Fruit fly (Drosophila melanogaster) whole organism, prepupa: Measurements from ENCODE around the gene CG42828.

Experiments used
- Blimp-1 ChIP-seq: fragments of 200-800 bp; sonication (Bioruptor generic); optimal IDR thresholded peaks from 3 replicates; lab custom pipeline; 2017; ENCODE audit warnings: missing biosample characterization, missing genetic modification characterization, mild to moderate bottlenecking, moderate library complexity, missing genetic modification reagents
- CG10631 ChIP-seq: fragments of 200-800 bp; sonication (Bioruptor generic); optimal IDR thresholded peaks from 2 replicates; lab custom pipeline; 2016; ENCODE audit warnings: missing biosample characterization, missing genetic modification characterization
- CG11762 ChIP-seq: fragments of 200-800 bp; sonication (Bioruptor generic); optimal IDR thresholded peaks from 3 replicates; lab custom pipeline; 2016; ENCODE audit warnings: missing biosample characterization, missing genetic modification characterization; ENCODE audit not compliant: insufficient read depth
- CG11902 ChIP-seq: fragments of 200-800 bp; sonication (Bioruptor generic); optimal IDR thresholded peaks from 3 replicates; lab custom pipeline; 2016; ENCODE audit warnings: missing biosample characterization, missing genetic modification characterization
- CG15336 ChIP-seq: fragments of 200-800 bp; sonication (Bioruptor generic); IDR thresholded peaks from 2 replicates; pipeline ENCODE4 v1.3.6; 2022; ENCODE audit warnings: missing biosample characterization, missing genetic modification characterization
- CG1621 ChIP-seq: fragments of 200-800 bp; sonication (Bioruptor generic); optimal IDR thresholded peaks from 3 replicates; lab custom pipeline; 2018; ENCODE audit warnings: missing biosample characterization, mild to moderate bottlenecking, missing genetic modification characterization
- CG16779 ChIP-seq: fragments of 200-800 bp; sonication (Bioruptor generic); optimal IDR thresholded peaks from 3 replicates; lab custom pipeline; 2017; ENCODE audit warnings: missing biosample characterization, mild to moderate bottlenecking, missing genetic modification characterization
- CG3032 ChIP-seq: fragments of 200-800 bp; optimal IDR thresholded peaks from 2 replicates; lab custom pipeline; 2019; ENCODE audit warnings: missing biosample characterization, mild to moderate bottlenecking, missing genetic modification characterization, moderate library complexity
- CG31627 ChIP-seq: fragments of 200-800 bp; sonication (Bioruptor generic); optimal IDR thresholded peaks from 3 replicates; lab custom pipeline; 2016; ENCODE audit warnings: missing biosample characterization, missing genetic modification characterization
- CG32006 ChIP-seq: fragments of 200-800 bp; sonication (Bioruptor generic); optimal IDR thresholded peaks from 3 replicates; lab custom pipeline; 2017; ENCODE audit warnings: missing biosample characterization, mild to moderate bottlenecking, missing genetic modification characterization
- CG34406 ChIP-seq: fragments of 200-800 bp; sonication (Bioruptor generic); optimal IDR thresholded peaks from 3 replicates; lab custom pipeline; 2016; ENCODE audit warnings: missing biosample characterization, missing genetic modification characterization
- CG6163 ChIP-seq: fragments of 200-800 bp; sonication (Bioruptor generic); IDR thresholded peaks from 3 replicates; pipeline ENCODE4 v1.3.6; 2022; ENCODE audit warnings: missing biosample characterization, missing genetic modification characterization
- CG6792 ChIP-seq: fragments of 200-800 bp; sonication (Bioruptor generic); optimal IDR thresholded peaks from 3 replicates; lab custom pipeline; 2016; ENCODE audit warnings: missing biosample characterization, missing genetic modification characterization
- CG6854 ChIP-seq: fragments of 200-800 bp; sonication (Bioruptor generic); optimal IDR thresholded peaks from 2 replicates; lab custom pipeline; 2017; ENCODE audit warnings: missing biosample characterization, mild to moderate bottlenecking, missing genetic modification characterization
- CG7368 ChIP-seq: fragments of 200-800 bp; sonication (Bioruptor generic); optimal IDR thresholded peaks from 3 replicates; lab custom pipeline; 2016; ENCODE audit warnings: missing biosample characterization, missing genetic modification characterization
- CG8319 ChIP-seq: fragments of 200-800 bp; sonication (Bioruptor generic); optimal IDR thresholded peaks from 3 replicates; lab custom pipeline; 2016; ENCODE audit warnings: missing biosample characterization, missing genetic modification characterization
- CG8632 ChIP-seq: fragments of 200-800 bp; sonication (Bioruptor generic); optimal IDR thresholded peaks from 3 replicates; lab custom pipeline; 2016; ENCODE audit warnings: missing biosample characterization, missing genetic modification characterization
- CG9139 ChIP-seq: fragments of 200-800 bp; sonication (Bioruptor generic); optimal IDR thresholded peaks from 3 replicates; lab custom pipeline; 2017; ENCODE audit warnings: missing biosample characterization, mild to moderate bottlenecking, missing genetic modification characterization
- Eip75B ChIP-seq: fragments of 200-800 bp; sonication (Bioruptor generic); optimal IDR thresholded peaks from 3 replicates; lab custom pipeline; 2016; ENCODE audit warnings: missing biosample characterization, missing genetic modification characterization
- Eip78C ChIP-seq: fragments of 200-800 bp; sonication (Bioruptor generic); peaks from one replicate; lab custom pipeline; 2016; ENCODE audit warnings: missing biosample characterization, missing genetic modification characterization
- Eip93F ChIP-seq: fragments of 200-800 bp; sonication (Bioruptor generic); optimal IDR thresholded peaks from 2 replicates; lab custom pipeline; 2016; ENCODE audit warnings: missing biosample characterization, mild to moderate bottlenecking, missing genetic modification characterization
- Ets21C ChIP-seq: fragments of 200-800 bp; sonication (Bioruptor generic); optimal IDR thresholded peaks from 3 replicates; lab custom pipeline; 2016; ENCODE audit warnings: missing biosample characterization, missing genetic modification characterization
- Gug ChIP-seq: fragments of 200-800 bp; sonication (Bioruptor generic); IDR thresholded peaks from 2 replicates; pipeline ENCODE4 v1.3.6; 2022; ENCODE audit warnings: missing biosample characterization, missing genetic modification characterization
- Hr38 ChIP-seq: sonication (Bioruptor generic); optimal IDR thresholded peaks from 2 replicates; lab custom pipeline; 2016; ENCODE audit warnings: missing biosample characterization, missing genetic modification characterization
- Hr39 ChIP-seq: fragments of 200-800 bp; sonication (Bioruptor generic); optimal IDR thresholded peaks from 2 replicates; lab custom pipeline; 2016; ENCODE audit warnings: missing biosample characterization, missing genetic modification characterization
- Hr4 ChIP-seq: fragments of 200-800 bp; sonication (Bioruptor generic); optimal IDR thresholded peaks from 3 replicates; lab custom pipeline; 2016; ENCODE audit warnings: missing biosample characterization, missing genetic modification characterization
- Lpt ChIP-seq: fragments of 200-800 bp; sonication (Bioruptor generic); optimal IDR thresholded peaks from 3 replicates; lab custom pipeline; 2016; ENCODE audit warnings: missing biosample characterization, missing genetic modification characterization
- OdsH ChIP-seq: fragments of 200-800 bp; sonication (Bioruptor generic); optimal IDR thresholded peaks from 3 replicates; lab custom pipeline; 2016; ENCODE audit warnings: missing biosample characterization, missing genetic modification characterization
- Sox102F ChIP-seq: fragments of 200-800 bp; sonication (Bioruptor generic); optimal IDR thresholded peaks from 2 replicates; lab custom pipeline; 2016; ENCODE audit warnings: missing biosample characterization, mild to moderate bottlenecking, missing genetic modification characterization
- Sox14 ChIP-seq: fragments of 200-800 bp; sonication (Bioruptor generic); optimal IDR thresholded peaks from 3 replicates; lab custom pipeline; 2016; ENCODE audit warnings: missing biosample characterization, missing genetic modification characterization
- Sox15 ChIP-seq: fragments of 200-800 bp; sonication (Bioruptor generic); optimal IDR thresholded peaks from 3 replicates; lab custom pipeline; 2016; ENCODE audit warnings: missing biosample characterization, missing genetic modification characterization
- achi ChIP-seq: fragments of 200-800 bp; sonication (Bioruptor generic); optimal IDR thresholded peaks from 3 replicates; lab custom pipeline; 2016; ENCODE audit warnings: missing biosample characterization, missing genetic modification characterization
- acj6 ChIP-seq: fragments of 200-800 bp; sonication (Bioruptor generic); optimal IDR thresholded peaks from 3 replicates; lab custom pipeline; 2016; ENCODE audit warnings: missing biosample characterization, missing genetic modification characterization
- dac ChIP-seq: fragments of 200-800 bp; sonication (Bioruptor generic); optimal IDR thresholded peaks from 2 replicates; lab custom pipeline; 2017; ENCODE audit warnings: missing biosample characterization, mild to moderate bottlenecking, missing genetic modification characterization
- dsx ChIP-seq: fragments of 200-800 bp; optimal IDR thresholded peaks from 3 replicates; lab custom pipeline; 2019; ENCODE audit warnings: missing biosample characterization, mild to moderate bottlenecking, missing genetic modification characterization, moderate library complexity; ENCODE audit not compliant: poor library complexity, severe bottlenecking
- eg ChIP-seq: fragments of 200-800 bp; sonication (Bioruptor generic); IDR thresholded peaks from 3 replicates; pipeline ENCODE4 v1.3.6; 2022; ENCODE audit warnings: missing biosample characterization, missing genetic modification characterization
- esn ChIP-seq: fragments of 200-800 bp; sonication (Bioruptor generic); optimal IDR thresholded peaks from 2 replicates; lab custom pipeline; 2016; ENCODE audit warnings: missing biosample characterization, mild to moderate bottlenecking, missing genetic modification characterization, moderate library complexity
- fd59A ChIP-seq: fragments of 200-800 bp; sonication (Bioruptor generic); optimal IDR thresholded peaks from 2 replicates; lab custom pipeline; 2017; ENCODE audit warnings: missing biosample characterization, mild to moderate bottlenecking, missing genetic modification characterization, missing genetic modification reagents
- fd85E ChIP-seq: fragments of 200-800 bp; sonication (Bioruptor generic); optimal IDR thresholded peaks from 3 replicates; lab custom pipeline; 2016; ENCODE audit warnings: missing biosample characterization, missing genetic modification characterization
- fkh ChIP-seq: fragments of 200-800 bp; sonication (Bioruptor generic); optimal IDR thresholded peaks from 3 replicates; lab custom pipeline; 2017; ENCODE audit warnings: missing biosample characterization, mild to moderate bottlenecking, missing genetic modification characterization, moderate library complexity
- lz ChIP-seq: fragments of 200-800 bp; sonication (Bioruptor generic); optimal IDR thresholded peaks from 3 replicates; lab custom pipeline; 2016; ENCODE audit warnings: missing biosample characterization, missing genetic modification characterization
- net ChIP-seq: fragments of 200-800 bp; sonication (Bioruptor generic); optimal IDR thresholded peaks from 3 replicates; lab custom pipeline; 2016; ENCODE audit warnings: missing biosample characterization, missing genetic modification characterization
- pdm3 ChIP-seq: fragments of 200-800 bp; sonication (Bioruptor generic); optimal IDR thresholded peaks from 3 replicates; lab custom pipeline; 2016; ENCODE audit warnings: missing biosample characterization, missing genetic modification characterization
- ss ChIP-seq, 2 experiments: fragments of 200-800 bp; sonication (Bioruptor generic); optimal IDR thresholded peaks; 2 replicates in 1 of 2; 3 replicates in 1 of 2; lab custom pipeline; 2017 to 2018; ENCODE audit warnings: mild to moderate bottlenecking in 2 of 2, missing biosample characterization in 2 of 2, missing genetic modification characterization in 2 of 2, moderate library complexity in 1 of 2
- svp ChIP-seq: fragments of 200-800 bp; sonication (Bioruptor generic); peaks from one replicate; lab custom pipeline; 2016; ENCODE audit warnings: missing biosample characterization, missing genetic modification characterization
- topi ChIP-seq: fragments of 200-800 bp; sonication (Bioruptor generic); optimal IDR thresholded peaks from 3 replicates; lab custom pipeline; 2016; ENCODE audit warnings: missing biosample characterization, missing genetic modification characterization
- vri ChIP-seq: fragments of 200-800 bp; sonication (Bioruptor generic); optimal IDR thresholded peaks from 3 replicates; lab custom pipeline; 2016; ENCODE audit warnings: missing biosample characterization, mild to moderate bottlenecking, missing genetic modification characterization

Gene CG42828

DNA sequence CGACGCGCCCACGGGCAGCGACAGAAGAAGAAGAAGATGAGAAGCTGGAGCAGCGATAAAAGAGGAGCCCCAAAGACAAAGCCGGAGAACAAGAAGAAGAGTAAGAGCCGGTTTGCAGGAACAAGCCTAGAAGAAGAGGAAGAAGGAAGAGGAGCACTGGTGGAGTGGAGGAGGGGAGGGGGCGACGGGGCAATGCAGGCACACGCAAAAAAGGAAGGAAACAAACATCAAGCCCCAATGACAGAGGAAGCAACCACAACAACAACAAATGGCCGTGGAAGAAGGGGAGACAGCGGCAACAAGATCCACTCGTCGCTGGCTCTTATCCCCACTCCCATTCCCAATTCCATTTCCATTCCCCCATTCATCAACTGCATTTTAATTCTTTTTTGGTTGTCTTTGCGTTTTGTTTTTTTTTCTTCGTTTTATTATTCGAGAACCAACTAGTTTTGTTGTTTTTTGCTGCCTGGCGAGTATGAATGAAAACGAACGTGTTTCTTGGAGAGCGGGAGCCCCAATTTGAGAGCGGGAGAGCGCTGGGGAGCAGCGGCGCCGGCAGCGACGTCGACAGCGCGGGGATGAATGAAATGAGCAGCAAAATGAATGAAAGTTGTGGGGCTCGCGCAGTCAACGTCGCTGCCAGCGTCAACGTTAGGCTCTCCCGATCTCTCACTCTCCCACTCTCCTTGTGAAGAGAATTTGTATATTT, 39.3 kb upstream of the CG42828 start (continued):
- peak; percentile 79 for TF ChIP-seq Eip75B
- peak; percentile 77 for TF ChIP-seq fd59A (GFP tag; lab: Kevin White, UChicago)
- no peak for TF ChIP-seq Ets21C (GFP tag; lab: Kevin White, UChicago)
- peak; percentile 61 for TF ChIP-seq Sox14 (GFP tag; lab: Kevin White, UChicago)
- TF ChIP-seq dac (GFP tag; lab: Kevin White, UChicago) = peak; percentile 57
- peak; percentile 80 for TF ChIP-seq pdm3 (GFP tag; lab: Kevin White, UChicago)
- TF ChIP-seq CG10631 (GFP tag; lab: Kevin White, UChicago) = peak; percentile 53
- TF ChIP-seq net = peak; percentile 94
- peak; percentile 94 for TF ChIP-seq CG6854 (GFP tag; lab: Kevin White, UChicago)
- peak; percentile 98 for TF ChIP-seq eg
- peak; percentile 73 for TF ChIP-seq svp (GFP tag; lab: Kevin White, UChicago)
- peak; percentile 96 for TF ChIP-seq CG1621 (tag; lab: Kevin White, UChicago)
- TF ChIP-seq lz = no peak
- TF ChIP-seq OdsH = peak; percentile 65
- peak; percentile 86 for TF ChIP-seq achi (GFP tag; lab: Kevin White, UChicago)
- TF ChIP-seq CG15336 (GFP tag; lab: Robert Waterston, UW) = peak; percentile 93
- TF ChIP-seq CG34406 (GFP tag; lab: Kevin White, UChicago) = peak; percentile 61
- TF ChIP-seq CG32006 = peak; percentile 53
- TF ChIP-seq CG6163 (GFP tag; lab: Robert Waterston, UW) = peak; percentile 98
- TF ChIP-seq Gug (GFP tag; lab: Robert Waterston, UW) = peak; percentile 78
- TF ChIP-seq CG16779 (tag; lab: Kevin White, UChicago) = peak; percentile 98
- peak; percentile 88 for TF ChIP-seq Eip78C
- TF ChIP-seq CG31627 (GFP tag; lab: Kevin White, UChicago) = no peak
- peak; percentile 46 for TF ChIP-seq CG6792 (GFP tag; lab: Kevin White, UChicago)
- peak; percentile 54 for TF ChIP-seq CG8632 (GFP tag; lab: Kevin White, UChicago)
- peak; percentile 43 for TF ChIP-seq Sox102F
- TF ChIP-seq Eip93F = no peak

DNA sequence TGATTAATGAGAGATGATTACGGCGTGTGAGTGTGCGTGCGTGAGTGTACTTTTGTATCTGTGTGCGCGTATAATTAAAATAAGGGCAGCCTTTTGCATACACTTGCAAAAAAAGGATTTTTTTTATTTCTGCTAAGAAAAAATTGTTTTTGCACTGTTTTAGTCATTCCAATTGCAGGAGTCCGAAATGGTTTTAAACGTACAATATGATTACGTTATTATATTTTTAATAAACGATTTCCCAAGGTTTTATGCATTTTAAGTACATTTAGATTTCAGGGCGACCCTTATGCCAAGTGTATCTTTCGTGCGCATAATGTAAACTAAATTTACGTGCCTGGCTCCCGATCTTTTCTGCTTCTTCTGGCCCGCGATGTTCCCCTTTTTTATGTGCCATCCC, 38.6 kb upstream of the CG42828 start:
- TF ChIP-seq Blimp-1 (GFP tag; lab: Kevin White, UChicago) (no peak), fkh (GFP tag; lab: Kevin White, UChicago) (no peak), CG3032 (tag; lab: Kevin White, UChicago) (peak; percentile 76), achi (GFP tag; lab: Kevin White, UChicago) (peak; percentile 68), eg (peak; percentile 58), Hr39 (GFP tag; lab: Kevin White, UChicago) (peak; percentile 63), Sox14 (GFP tag; lab: Kevin White, UChicago) (peak; percentile 63), OdsH (peak; percentile 78), Eip93F (no peak), CG6854 (GFP tag; lab: Kevin White, UChicago) (no peak), CG11902 (peak; percentile 46), CG10631 (GFP tag; lab: Kevin White, UChicago) (peak; percentile 66), CG8319 (peak; percentile 63), Hr4 (GFP tag; lab: Kevin White, UChicago) (peak; percentile 77), ss (GFP tag; optimal IDR thresholded peaks at IDR 0.05; lab: Kevin White, UChicago) (peak; percentile 12 to 47), CG9139 (GFP tag; lab: Kevin White, UChicago) (no peak), net (peak; percentile 35), topi (GFP tag; lab: Kevin White, UChicago) (peak; percentile 72), fd85E (GFP tag; lab: Kevin White, UChicago) (no peak), acj6 (GFP tag; lab: Kevin White, UChicago) (peak; percentile 75), Hr38 (no peak), esn (GFP tag; lab: Kevin White, UChicago) (peak; percentile 67), CG34406 (GFP tag; lab: Kevin White, UChicago) (peak; percentile 55), Gug (GFP tag; lab: Robert Waterston, UW) (peak; percentile 54), CG7368 (GFP tag; lab: Kevin White, UChicago) (peak; percentile 54), dsx (GFP tag; lab: Kevin White, UChicago) (peak; percentile 58), CG6163 (GFP tag; lab: Robert Waterston, UW) (peak; percentile 75), Sox15 (GFP tag; lab: Kevin White, UChicago) (peak; percentile 65), CG31627 (GFP tag; lab: Kevin White, UChicago) (peak; percentile 67), CG11762 (GFP tag; lab: Kevin White, UChicago) (peak; percentile 53), Eip78C (peak; percentile 95), Sox102F (peak; percentile 33), vri (GFP tag; lab: Kevin White, UChicago) (peak; percentile 56), svp (GFP tag; lab: Kevin White, UChicago) (peak; percentile 75), dac (GFP tag; lab: Kevin White, UChicago) (peak; percentile 18), Eip75B (peak; percentile 35), Lpt (GFP tag; lab: Kevin White, UChicago) (no peak)
